Worm (Caenorhabditis elegans) whole organism, L4 larva: ENCODE measurements around the gene Y66C5A.2.

Experiments
- F10B5.3 ChIP-seq: sonication (generic microtip); optimal IDR thresholded peaks from 2 replicates; lab custom pipeline; 2016; ENCODE audit warnings: mild to moderate bottlenecking, missing genetic modification characterization, missing compliant biosample characterization
- F26F4.8 ChIP-seq: fragments of 200-800 bp; sonication (Bioruptor generic); conservative IDR thresholded peaks from 2 replicates; pipeline ENCODE4 v1.3.6; 2022; ENCODE audit warnings: missing genetic modification characterization, missing compliant biosample characterization
- T20F7.1 ChIP-seq: fragments of 200-800 bp; sonication (Bioruptor generic); optimal IDR thresholded peaks from 2 replicates; lab custom pipeline; 2018; ENCODE audit warnings: mild to moderate bottlenecking, missing genetic modification characterization, missing compliant biosample characterization
- ZK337.2 ChIP-seq: fragments of 200-800 bp; sonication (Bioruptor generic); IDR thresholded peaks from 2 replicates; pipeline ENCODE4 v1.3.6; 2022; ENCODE audit warnings: missing genetic modification reagents, missing genetic modification characterization, missing compliant biosample characterization
- aha-1 ChIP-seq: fragments of 150-350 bp; peaks from one replicate; lab custom pipeline; 2014; ENCODE audit warnings: missing biosample characterization, missing genetic modification characterization
- aly-2 ChIP-seq: sonication (generic microtip); optimal IDR thresholded peaks from 2 replicates; lab custom pipeline; 2018; ENCODE audit warnings: missing biosample characterization, missing genetic modification characterization
- attf-4 ChIP-seq: sonication (generic microtip); optimal IDR thresholded peaks from 3 replicates; lab custom pipeline; 2017; ENCODE audit warnings: missing biosample characterization, missing genetic modification characterization
- ceh-20 ChIP-seq: fragments of 200-800 bp; sonication (Bioruptor generic); IDR thresholded peaks from 2 replicates; pipeline ENCODE4 v1.3.6; 2022; ENCODE audit warnings: missing genetic modification reagents, missing genetic modification characterization, missing compliant biosample characterization
- ceh-82 ChIP-seq: sonication (generic microtip); optimal IDR thresholded peaks from 2 replicates; lab custom pipeline; 2017; ENCODE audit warnings: missing biosample characterization, missing genetic modification characterization
- cey-2 ChIP-seq: sonication (generic microtip); optimal IDR thresholded peaks from 3 replicates; lab custom pipeline; 2017; ENCODE audit warnings: missing genetic modification characterization, mild to moderate bottlenecking, missing compliant biosample characterization, antibody characterized with exemption, borderline replicate concordance; ENCODE audit not compliant: insufficient read depth
- ctbp-1 ChIP-seq: fragments of 200-800 bp; sonication (Bioruptor generic); IDR thresholded peaks from 2 replicates; pipeline ENCODE4 v1.3.6; 2022; ENCODE audit warnings: missing genetic modification reagents, missing genetic modification characterization, missing compliant biosample characterization
- daf-16 ChIP-seq, 3 experiments: sonication (generic microtip); optimal IDR thresholded peaks; 2 replicates each; lab custom pipeline; 2016 to 2017; ENCODE audit warnings: missing genetic modification characterization in 3 of 3, missing genetic modification reagents in 3 of 3, mild to moderate bottlenecking in 2 of 3, missing compliant biosample characterization in 2 of 3, missing biosample characterization in 1 of 3, moderate library complexity in 1 of 3
- dmd-6 ChIP-seq: fragments of 200-800 bp; sonication (Bioruptor generic); IDR thresholded peaks from 2 replicates; pipeline ENCODE4 v1.3.6; 2022; ENCODE audit warnings: missing genetic modification reagents, missing genetic modification characterization, missing compliant biosample characterization
- dmd-9 ChIP-seq: fragments of 200-800 bp; sonication (Bioruptor generic); IDR thresholded peaks from 2 replicates; pipeline ENCODE4 v1.3.6; 2022; ENCODE audit warnings: missing genetic modification reagents, missing genetic modification characterization, missing compliant biosample characterization
- duxl-1 ChIP-seq: sonication (generic microtip); optimal IDR thresholded peaks from 2 replicates; lab custom pipeline; 2016; ENCODE audit warnings: mild to moderate bottlenecking, missing genetic modification characterization, moderate library complexity, missing compliant biosample characterization; ENCODE audit not compliant: poor library complexity
- hif-1 ChIP-seq, 2 experiments: sonication (generic microtip); optimal IDR thresholded peaks; 2 replicates each; lab custom pipeline; 2016 to 2017; ENCODE audit warnings: missing compliant biosample characterization in 2 of 2, missing genetic modification characterization in 2 of 2, missing genetic modification reagents in 2 of 2, missing genotype in 2 of 2, mild to moderate bottlenecking in 1 of 2
- hlh-30 ChIP-seq: sonication (generic microtip); optimal IDR thresholded peaks from 2 replicates; lab custom pipeline; 2017; ENCODE audit warnings: antibody characterized with exemption, mild to moderate bottlenecking, missing genetic modification characterization, missing compliant biosample characterization; ENCODE audit not compliant: insufficient read depth
- hmg-1.1 ChIP-seq: fragments of 200-800 bp; sonication (Bioruptor generic); IDR thresholded peaks from 2 replicates; pipeline ENCODE4 v1.3.6; 2022; ENCODE audit warnings: missing genetic modification reagents, missing genetic modification characterization, missing compliant biosample characterization
- lim-7 ChIP-seq: fragments of 200-800 bp; sonication (Bioruptor generic); IDR thresholded peaks from 2 replicates; pipeline ENCODE4 v1.3.6; 2022; ENCODE audit warnings: missing genetic modification characterization, missing compliant biosample characterization
- lin-13 ChIP-seq: fragments of 150-350 bp; optimal IDR thresholded peaks from 2 replicates; lab custom pipeline; 2014; ENCODE audit warnings: missing biosample characterization, missing genetic modification reagents, missing genetic modification characterization
- lin-38 ChIP-seq: fragments of 200-800 bp; sonication (Bioruptor generic); IDR thresholded peaks from 2 replicates; pipeline ENCODE4 v1.3.6; 2022; ENCODE audit warnings: missing genetic modification reagents, missing genetic modification characterization, missing compliant biosample characterization
- lsy-2 ChIP-seq, 2 experiments: fragments of 150-350 bp in 1 of 2; sonication (generic microtip) in 1 of 2; optimal IDR thresholded peaks; 2 replicates each; lab custom pipeline; 2014 to 2017; ENCODE audit warnings: missing biosample characterization in 2 of 2, missing genetic modification characterization in 2 of 2
- mdl-1 ChIP-seq, 2 experiments: fragments of 150-350 bp in 1 of 2; sonication (generic microtip) in 1 of 2; optimal IDR thresholded peaks; 2 replicates each; lab custom pipeline; 2014 to 2017; ENCODE audit warnings: missing biosample characterization in 2 of 2, missing genetic modification characterization in 2 of 2
- mdt-29 ChIP-seq: fragments of 200-800 bp; sonication (Bioruptor generic); IDR thresholded peaks from 2 replicates; pipeline ENCODE4 v1.3.6; 2022; ENCODE audit warnings: missing genetic modification reagents, missing genetic modification characterization, missing compliant biosample characterization
- mxl-3 ChIP-seq: fragments of 200-800 bp; sonication (Bioruptor generic); optimal IDR thresholded peaks from 2 replicates; lab custom pipeline; 2018; ENCODE audit warnings: mild to moderate bottlenecking, missing genetic modification characterization, missing compliant biosample characterization
- nhr-102 ChIP-seq: sonication (generic microtip); optimal IDR thresholded peaks from 2 replicates; lab custom pipeline; 2016; ENCODE audit warnings: mild to moderate bottlenecking, missing genetic modification characterization, moderate library complexity, missing compliant biosample characterization
- nhr-25 ChIP-seq: sonication (generic microtip); optimal IDR thresholded peaks from 2 replicates; lab custom pipeline; 2017; ENCODE audit warnings: missing genetic modification characterization, mild to moderate bottlenecking, missing compliant biosample characterization, antibody characterized with exemption, moderate library complexity, borderline replicate concordance; ENCODE audit not compliant: insufficient read depth
- nhr-28 ChIP-seq: fragments of 150-350 bp; optimal IDR thresholded peaks from 2 replicates; lab custom pipeline; 2014; ENCODE audit warnings: missing biosample characterization, missing genetic modification characterization
- nhr-42 ChIP-seq: fragments of 200-800 bp; sonication (Bioruptor generic); IDR thresholded peaks from 2 replicates; pipeline ENCODE4 v1.3.6; 2022; ENCODE audit warnings: missing genetic modification characterization, missing compliant biosample characterization
- nhr-48 ChIP-seq: sonication (generic microtip); optimal IDR thresholded peaks from 2 replicates; lab custom pipeline; 2016; ENCODE audit warnings: mild to moderate bottlenecking, missing genetic modification characterization, missing compliant biosample characterization
- nhr-77 ChIP-seq: fragments of 150-350 bp; optimal IDR thresholded peaks from 2 replicates; lab custom pipeline; 2014; ENCODE audit warnings: missing biosample characterization, missing genetic modification characterization
- pha-4 ChIP-seq, 2 experiments: fragments of 150-350 bp in 1 of 2; fragments of 200-800 bp in 1 of 2; sonication (Bioruptor generic) in 1 of 2; IDR thresholded peaks in 1 of 2; optimal IDR thresholded peaks in 1 of 2; 2 replicates each; pipeline versions ENCODE4 v1.3.6 to Lab custom; 2014 to 2022; ENCODE audit warnings: missing genetic modification characterization in 2 of 2, missing genetic modification reagents in 2 of 2, missing biosample characterization in 1 of 2, missing compliant biosample characterization in 1 of 2
- pqm-1 ChIP-seq: sonication (generic microtip); optimal IDR thresholded peaks from 2 replicates; lab custom pipeline; 2017; ENCODE audit warnings: missing biosample characterization, missing genetic modification characterization
- saeg-2 ChIP-seq: fragments of 200-800 bp; sonication (Bioruptor generic); IDR thresholded peaks from 2 replicates; pipeline ENCODE4 v1.3.6; 2022; ENCODE audit warnings: missing genetic modification reagents, missing genetic modification characterization, missing compliant biosample characterization
- snpc-1.2 ChIP-seq: fragments of 200-800 bp; sonication (Bioruptor generic); IDR thresholded peaks from 2 replicates; pipeline ENCODE4 v1.3.6; 2022; ENCODE audit warnings: missing genetic modification reagents, missing genetic modification characterization, missing compliant biosample characterization
- spr-1 ChIP-seq: sonication (generic microtip); optimal IDR thresholded peaks from 2 replicates; lab custom pipeline; 2016; ENCODE audit warnings: mild to moderate bottlenecking, missing genetic modification characterization, missing compliant biosample characterization
- tra-1 ChIP-seq: fragments of 200-800 bp; sonication (Bioruptor generic); IDR thresholded peaks from 2 replicates; pipeline ENCODE4 v1.3.6; 2022; ENCODE audit warnings: missing genetic modification reagents, missing genetic modification characterization, missing compliant biosample characterization
- zip-2 ChIP-seq: fragments of 150-350 bp; optimal IDR thresholded peaks from 2 replicates; lab custom pipeline; 2014; ENCODE audit warnings: missing biosample characterization, missing genetic modification characterization

Gene Y66C5A.2

DNA sequence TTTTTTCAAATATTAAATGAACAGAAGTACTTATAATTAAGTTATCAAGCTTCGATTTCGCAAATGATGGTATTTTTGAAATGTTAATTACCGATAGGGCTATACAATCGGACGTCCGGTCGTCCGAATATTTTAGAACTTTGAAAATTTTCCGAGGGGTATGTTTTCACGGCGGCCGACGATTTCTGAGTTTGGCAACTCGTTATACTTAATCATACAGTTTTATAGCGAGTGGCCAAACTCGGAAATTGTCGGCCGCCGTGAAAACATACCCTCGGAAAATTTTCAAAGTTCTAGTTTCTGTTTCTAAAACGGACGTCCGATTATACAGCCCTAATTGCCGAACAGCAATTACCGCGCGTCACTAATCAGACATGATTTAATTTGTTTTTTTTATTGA lies 36.3 kb upstream of the Y66C5A.2 start:
- no peak for TF ChIP-seq lsy-2 (tag; optimal IDR thresholded peaks at IDR 0.05; lab: Kevin White, UChicago)
- no peak for TF ChIP-seq hif-1 (tag; optimal IDR thresholded peaks at IDR 0.05; lab: Kevin White, UChicago)
- TF ChIP-seq hmg-1.1 (GFP tag; lab: Robert Waterston, UW): no peak
- TF ChIP-seq mdl-1 (tag; optimal IDR thresholded peaks at IDR 0.05; lab: Kevin White, UChicago): no peak
- no peak for TF ChIP-seq pqm-1 (tag; lab: Kevin White, UChicago)
- TF ChIP-seq, all 104 proteins: peak for 0

ce11 chrX:14424673-14425072 lies 35.8 kb upstream of the Y66C5A.2 start, which contains the start of gene F23D12.11:
F23D12.11 (minus strand) TSS chrX:14424751.
- TF ChIP-seq attf-4 (no peak), daf-16 (GFP tag; optimal IDR thresholded peaks at IDR 0.05; lab: Kevin White, UChicago) (no peak), daf-16 (tag; optimal IDR thresholded peaks at IDR 0.05; lab: Kevin White, UChicago) (peak; percentile 59), dmd-6 (0 out of 2 replicates have a peak, but pooled peaks have one; percentile 16), nhr-28 (tag; lab: Kevin White, UChicago) (peak; percentile 31)

- TF ChIP-seq saeg-2 (GFP tag; lab: Robert Waterston, UW) (no peak), mdt-29 (no peak), ZK337.2 (GFP tag; lab: Robert Waterston, UW) (no peak), lin-38 (GFP tag; lab: Robert Waterston, UW) (no peak), nhr-77 (tag; lab: Kevin White, UChicago) (no peak), daf-16 (GFP tag; optimal IDR thresholded peaks at IDR 0.05; lab: Kevin White, UChicago) (no peak), daf-16 (tag; optimal IDR thresholded peaks at IDR 0.05; lab: Kevin White, UChicago) (no peak), pha-4 (GFP tag; IDR thresholded peaks at IDR 0.05; lab: Robert Waterston, UW) (no peak), pha-4 (tag; optimal IDR thresholded peaks at IDR 0.05; lab: Kevin White, UChicago) (no peak)
Observed at ce11 chrX:14428052-14428451, 32.5 kb upstream of the Y66C5A.2 start, which contains the start of gene F23D12.1. F23D12.1 (minus strand) TSS chrX:14428152.

DNA sequence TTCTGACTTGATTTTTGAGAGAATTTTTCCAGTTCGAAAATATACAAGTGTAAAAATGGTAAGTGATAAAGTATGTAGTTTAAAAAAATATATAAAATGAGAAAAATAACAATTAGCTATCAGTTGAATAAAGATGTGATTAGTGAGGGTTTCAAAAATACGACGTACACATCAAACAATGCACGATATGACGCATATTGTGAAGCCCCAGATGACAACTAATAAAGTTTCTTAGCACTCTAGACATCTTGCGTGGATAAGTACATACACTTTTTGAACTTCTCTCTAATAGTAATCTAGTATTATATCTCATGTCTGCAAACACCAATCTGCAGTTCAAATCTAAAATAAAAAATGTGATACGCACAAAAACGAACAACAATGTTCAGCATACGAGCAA lies 30.1 kb upstream of the Y66C5A.2 start:
- no peak for TF ChIP-seq pha-4 (GFP tag; IDR thresholded peaks at IDR 0.05; lab: Robert Waterston, UW)
- no peak for TF ChIP-seq pha-4 (tag; optimal IDR thresholded peaks at IDR 0.05; lab: Kevin White, UChicago)
- TF ChIP-seq aha-1 (tag; lab: Kevin White, UChicago): peak; percentile 55
- no peak for TF ChIP-seq lim-7 (GFP tag; lab: Robert Waterston, UW)
- no peak for TF ChIP-seq F10B5.3 (tag; lab: Kevin White, UChicago)
- no peak for TF ChIP-seq aly-2 (tag; lab: Kevin White, UChicago)
- no peak for TF ChIP-seq ceh-82
- TF ChIP-seq cey-2 (tag; lab: Kevin White, UChicago): no peak
- no peak for TF ChIP-seq nhr-102
- TF ChIP-seq ctbp-1 (GFP tag; lab: Robert Waterston, UW): no peak

DNA sequence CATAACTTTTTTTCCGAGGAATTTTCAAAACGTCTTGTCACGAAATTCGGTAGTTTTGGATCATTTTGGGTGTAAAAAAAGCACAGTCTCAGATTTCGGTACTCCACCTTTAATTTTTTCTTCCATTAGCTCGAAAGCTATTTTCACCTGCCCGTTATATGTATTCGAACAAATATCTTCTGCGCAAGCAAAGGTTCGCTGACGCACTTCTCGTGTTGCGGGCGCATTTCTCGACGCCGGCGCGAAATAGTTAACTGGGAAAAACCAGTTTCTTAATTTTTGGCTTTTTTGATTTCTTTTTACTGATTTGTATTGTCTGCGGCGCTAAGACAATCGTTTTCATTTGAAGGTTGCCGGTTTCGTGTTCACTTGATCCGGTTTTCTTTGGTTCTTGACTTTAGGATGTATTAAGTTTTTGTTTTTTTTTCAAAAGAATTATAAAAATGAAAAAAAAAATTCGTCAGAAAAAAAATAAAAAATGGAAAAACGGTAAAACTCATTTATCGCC lies 24.8 kb upstream of the Y66C5A.2 start:
- TF ChIP-seq aha-1 (tag; lab: Kevin White, UChicago) (peak; percentile 68), F26F4.8 (no peak)

ce11 chrX:14437806-14438205 lies 22.7 kb upstream of the Y66C5A.2 start:
- TF ChIP-seq hlh-30 (tag; lab: Kevin White, UChicago): peak; percentile 37
- peak; percentile 53 for TF ChIP-seq duxl-1
- peak; percentile 21; the same call in 1 of the 2 replicates for TF ChIP-seq tra-1 (GFP tag; lab: Robert Waterston, UW)
- peak; percentile 71 for TF ChIP-seq nhr-48 (tag; lab: Kevin White, UChicago)
- 0 out of 2 replicates have a peak, but pooled peaks have one; percentile 71 for TF ChIP-seq mdt-29
- peak; percentile 18; the same call in 1 of the 2 replicates for TF ChIP-seq ceh-20 (GFP tag; lab: Robert Waterston, UW)
- TF ChIP-seq T20F7.1 (GFP tag; lab: Kevin White, UChicago): peak; percentile 9
- peak; percentile 44 for TF ChIP-seq mxl-3
- peak; percentile 48 for TF ChIP-seq zip-2
- TF ChIP-seq nhr-42: 0 out of 2 replicates have a peak, but pooled peaks have one; percentile 36
- peak; percentile 60 for TF ChIP-seq snpc-1.2 (GFP tag; lab: Robert Waterston, UW)
- TF ChIP-seq nhr-28 (tag; lab: Kevin White, UChicago): peak; percentile 40
- TF ChIP-seq lin-13: peak; percentile 48
- TF ChIP-seq lim-7 (GFP tag; lab: Robert Waterston, UW): peak; percentile 58
- peak; percentile 65 for TF ChIP-seq hmg-1.1 (GFP tag; lab: Robert Waterston, UW)
- TF ChIP-seq nhr-25 (tag; lab: Kevin White, UChicago): peak; percentile 2
- peak; percentile 62; the same call in 1 of the 2 replicates for TF ChIP-seq dmd-9 (GFP tag; lab: Robert Waterston, UW)
- TF ChIP-seq dmd-6: peak; percentile 43
- peak; percentile 51 for TF ChIP-seq spr-1 (tag; lab: Kevin White, UChicago)
